Worm (Caenorhabditis elegans): ENCODE data around the gene inos-1.
A peak's percentile ranks its signal among the peaks of the same experiment; 100 is the strongest.

inos-1 gene

DNA sequence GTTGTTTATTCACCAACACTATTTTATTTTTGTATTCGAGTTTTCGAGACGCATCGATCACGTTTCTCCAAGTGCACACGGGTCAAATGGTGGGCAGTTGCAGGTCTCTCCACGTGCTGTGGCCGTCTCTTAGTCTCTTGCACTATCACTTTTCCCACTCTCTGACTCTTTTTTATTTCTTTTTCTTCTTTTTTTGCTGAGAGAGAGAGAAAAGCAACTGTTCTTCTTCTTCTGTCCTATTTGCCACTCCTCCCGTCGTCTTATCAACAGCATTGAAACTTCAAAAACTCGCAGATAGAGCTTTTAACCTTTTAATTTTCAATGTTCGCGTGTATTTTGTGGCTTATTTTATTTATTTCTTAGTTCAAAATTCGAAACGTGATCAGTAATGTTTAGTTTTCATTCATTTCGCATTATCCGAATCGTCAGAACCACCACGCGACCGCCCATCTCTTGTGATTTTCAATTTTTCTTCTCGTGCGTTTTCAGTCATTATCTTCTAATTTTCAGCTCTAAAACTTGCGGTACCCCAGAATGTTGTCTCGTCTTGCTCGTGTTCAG is 28.5 kb upstream of the inos-1 start, which contains the start of gene alh-8 (continued):
- TF ChIP-seq dmd-6 (GFP tag; IDR thresholded peaks at IDR 0.05) (peak; percentile 87), hlh-30 (tag; optimal IDR thresholded peaks at IDR 0.05; ENCODE audit: insufficient read depth) (peak; percentile 97), nhr-25 (tag; optimal IDR thresholded peaks at IDR 0.05; ENCODE audit: borderline replicate concordance, insufficient read depth) (no peak), ama-1 (optimal IDR thresholded peaks at IDR 0.05) (peak; percentile 64), nhr-102 (tag; optimal IDR thresholded peaks at IDR 0.05) (peak; percentile 19), zip-2 (tag; optimal IDR thresholded peaks at IDR 0.05) (no peak), ceh-44 (GFP tag; IDR thresholded peaks at IDR 0.05) (no peak), mdt-29 (GFP tag; IDR thresholded peaks at IDR 0.05) (peak; percentile 72), ztf-11 (tag; optimal IDR thresholded peaks at IDR 0.05) (no peak), spr-3 (GFP tag; optimal IDR thresholded peaks at IDR 0.05) (peak; percentile 56), Y5F2A.4 (GFP tag; optimal IDR thresholded peaks at IDR 0.05) (no peak), daf-19 (GFP tag; conservative IDR thresholded peaks at IDR 0.05) (no peak), hmg-1.1 (GFP tag; IDR thresholded peaks at IDR 0.05) (no peak), ceh-20 (GFP tag; IDR thresholded peaks at IDR 0.05) (no peak), madf-9 (GFP tag; conservative IDR thresholded peaks at IDR 0.05) (no peak), lim-7 (GFP tag; IDR thresholded peaks at IDR 0.05) (no peak), mes-2 (tag; optimal IDR thresholded peaks at IDR 0.05; ENCODE audit: poor library complexity, severe bottlenecking) (peak; percentile 53), nhr-76 (tag; optimal IDR thresholded peaks at IDR 0.05) (no peak), nhr-237 (tag; optimal IDR thresholded peaks at IDR 0.05) (no peak), hif-1 (tag; optimal IDR thresholded peaks at IDR 0.05) (peak in 1 of 2 experiments; percentile 73), vab-7 (GFP tag; IDR thresholded peaks at IDR 0.05) (no peak), arid-1 (GFP tag; conservative IDR thresholded peaks at IDR 0.05) (no peak), nhr-111 (GFP tag; optimal IDR thresholded peaks at IDR 0.05) (no peak), ZK337.2 (GFP tag; IDR thresholded peaks at IDR 0.05) (no peak), saeg-2 (GFP tag; IDR thresholded peaks at IDR 0.05) (no peak; the same call in 1 of the 2 replicates), mdl-1 (tag; optimal IDR thresholded peaks at IDR 0.05) (peak; percentile 84 to 98), nhr-28 (tag; optimal IDR thresholded peaks at IDR 0.05) (peak; percentile 82), zfp-2 (tag; optimal IDR thresholded peaks at IDR 0.05) (no peak), dpl-1 (GFP tag; optimal IDR thresholded peaks at IDR 0.05) (peak; percentile 16), lin-38 (GFP tag; IDR thresholded peaks at IDR 0.05) (peak; percentile 50), tra-1 (GFP tag; IDR thresholded peaks at IDR 0.05) (no peak), lin-39 (tag; optimal IDR thresholded peaks at IDR 0.05) (no peak), rbr-2 (tag; optimal IDR thresholded peaks at IDR 0.05) (no peak), nhr-10 (tag; optimal IDR thresholded peaks at IDR 0.05) (no peak), Y105C5A.15 (GFP tag; IDR thresholded peaks at IDR 0.05) (no peak), F44E2.7 (GFP tag; IDR thresholded peaks at IDR 0.05) (no peak), attf-4 (tag; optimal IDR thresholded peaks at IDR 0.05) (no peak), F49E8.2 (tag; optimal IDR thresholded peaks at IDR 0.05; ENCODE audit: borderline replicate concordance) (no peak), zip-11 (GFP tag; IDR thresholded peaks at IDR 0.05) (no peak), T26A8.4 (GFP tag; IDR thresholded peaks at IDR 0.05) (0 out of 2 replicates have a peak, but pooled peaks have one; percentile 10), ceh-32 (tag; optimal IDR thresholded peaks at IDR 0.05; ENCODE audit: poor library complexity) (no peak), fos-1 (tag; optimal IDR thresholded peaks at IDR 0.05) (no peak), aly-2 (tag; optimal IDR thresholded peaks at IDR 0.05) (no peak), daf-8 (GFP tag; IDR thresholded peaks at IDR 0.05) (no peak), hlh-11 (tag; optimal IDR thresholded peaks at IDR 0.05) (peak; percentile 87), unc-130 (GFP tag; optimal IDR thresholded peaks at IDR 0.05) (no peak), ces-1 (GFP tag; optimal IDR thresholded peaks at IDR 0.05) (no peak), cey-2 (tag; optimal IDR thresholded peaks at IDR 0.05; ENCODE audit: borderline replicate concordance, insufficient read depth) (no peak), unc-62 (GFP tag; optimal IDR thresholded peaks at IDR 0.05 in 1 of 2) (no peak), unc-62 (tag; optimal IDR thresholded peaks at IDR 0.05) (no peak), dmd-8 (GFP tag; IDR thresholded peaks at IDR 0.05) (no peak)

Data from whole organism, L4 larva.